Fruit fly (Drosophila melanogaster) whole organism: ENCODE data around the gene Las.

Source experiments
- CG8478 ChIP-seq: fragments of >200 bp; optimal IDR thresholded peaks from 2 replicates; lab custom pipeline; 2018; ENCODE audit warnings: inconsistent platforms
- EcR ChIP-seq, 2 experiments: fragments of >200 bp; optimal IDR thresholded peaks; 2 replicates each; lab custom pipeline; 2017; ENCODE audit warnings: missing biosample characterization in 2 of 2, missing genetic modification characterization in 2 of 2, missing genetic modification reagents in 2 of 2
- pan ChIP-seq: fragments of >200 bp; optimal IDR thresholded peaks from 2 replicates; lab custom pipeline; 2017
- psq ChIP-seq: fragments of >200 bp; optimal IDR thresholded peaks from 2 replicates; lab custom pipeline; 2017
- usp ChIP-seq: fragments of >200 bp; optimal IDR thresholded peaks from 2 replicates; lab custom pipeline; 2017; ENCODE audit warnings: missing biosample characterization, missing genetic modification characterization, mixed read lengths

dm6 chr3L:20402665-20403492, 29.3 kb downstream of the Las start:
- TF ChIP-seq CG8478: no peak
- TF ChIP-seq usp (GFP tag; lab: Kevin White, UChicago): no peak
- TF ChIP-seq pan: no peak
- TF ChIP-seq psq: no peak
- no peak for TF ChIP-seq EcR (GFP tag; optimal IDR thresholded peaks at IDR 0.05; lab: Kevin White, UChicago)
